Fruit fly (Drosophila melanogaster) whole organism, embryonic: ENCODE data around the gene CG17803.
A peak's percentile ranks its signal among the peaks of the same experiment; 100 is the strongest.

Source experiments
- Aef1 ChIP-seq: fragments of 200-800 bp; sonication (Bioruptor generic); IDR thresholded peaks from 3 replicates; pipeline ENCODE4 v1.3.6; 2022; ENCODE audit warnings: missing biosample characterization, missing genetic modification characterization
- Asciz ChIP-seq: fragments of 200-800 bp; sonication (Bioruptor generic); optimal IDR thresholded peaks from 2 replicates; lab custom pipeline; 2017; ENCODE audit warnings: missing biosample characterization, mild to moderate bottlenecking, missing genetic modification characterization, missing genetic modification reagents
- CG1024 ChIP-seq: fragments of 200-800 bp; sonication (Bioruptor generic); IDR thresholded peaks from 2 replicates; pipeline ENCODE4 v1.3.6; 2022; ENCODE audit warnings: missing biosample characterization, missing genetic modification characterization
- CG11695 ChIP-seq: fragments of 200-800 bp; sonication (Bioruptor generic); IDR thresholded peaks from 3 replicates; pipeline ENCODE4 v1.3.6; 2022; ENCODE audit warnings: missing biosample characterization, missing genetic modification characterization
- CG13894 ChIP-seq: fragments of 200-800 bp; sonication (Bioruptor generic); optimal IDR thresholded peaks from 3 replicates; lab custom pipeline; 2018; ENCODE audit warnings: missing biosample characterization, mild to moderate bottlenecking, missing genetic modification characterization, moderate library complexity
- CG15073 ChIP-seq: fragments of 200-800 bp; sonication (Bioruptor generic); optimal IDR thresholded peaks from 2 replicates; lab custom pipeline; 2016; ENCODE audit warnings: missing biosample characterization, missing genetic modification characterization
- CG15269 ChIP-seq: fragments of 200-800 bp; sonication (Bioruptor generic); optimal IDR thresholded peaks from 2 replicates; lab custom pipeline; 2018; ENCODE audit warnings: missing biosample characterization, mild to moderate bottlenecking, missing genetic modification characterization, moderate library complexity
- CG1602 ChIP-seq: fragments of 200-800 bp; sonication (Bioruptor generic); optimal IDR thresholded peaks from 3 replicates; lab custom pipeline; 2016; ENCODE audit warnings: missing biosample characterization, missing genetic modification characterization
- CG17612 ChIP-seq: fragments of 200-800 bp; sonication (Bioruptor generic); IDR thresholded peaks from 2 replicates; pipeline ENCODE4 v1.3.6; 2022; ENCODE audit warnings: missing biosample characterization, missing genetic modification characterization
- CG2199 ChIP-seq: fragments of 200-800 bp; sonication (Bioruptor generic); IDR thresholded peaks from 3 replicates; pipeline ENCODE4 v1.3.6; 2022; ENCODE audit warnings: missing biosample characterization, missing genetic modification characterization
- CG3726 ChIP-seq: fragments of 200-800 bp; sonication (Bioruptor generic); IDR thresholded peaks from 3 replicates; pipeline ENCODE4, ENCODE4 v1.3.6; 2022; ENCODE audit warnings: missing biosample characterization, missing genetic modification characterization
- CG4707 ChIP-seq: fragments of 200-800 bp; sonication (Bioruptor generic); optimal IDR thresholded peaks from 2 replicates; lab custom pipeline; 2018; ENCODE audit warnings: missing biosample characterization, mild to moderate bottlenecking, missing genetic modification characterization, moderate library complexity
- CG7357 ChIP-seq: fragments of 200-800 bp; sonication (Bioruptor generic); IDR thresholded peaks from 3 replicates; pipeline ENCODE4 v1.3.6; 2022; ENCODE audit warnings: missing biosample characterization, missing genetic modification characterization
- CG7372 ChIP-seq: fragments of 200-800 bp; sonication (Bioruptor generic); IDR thresholded peaks from 2 replicates; pipeline ENCODE4 v1.3.6; 2022; ENCODE audit warnings: missing biosample characterization, missing genetic modification characterization
- CG7963 ChIP-seq: fragments of 200-800 bp; sonication (Bioruptor generic); IDR thresholded peaks from 3 replicates; pipeline ENCODE4 v1.3.6; 2022; ENCODE audit warnings: missing biosample characterization, missing genetic modification characterization; ENCODE audit not compliant: partially characterized antibody
- CG7987 ChIP-seq: fragments of 200-800 bp; sonication (Bioruptor generic); optimal IDR thresholded peaks from 2 replicates; lab custom pipeline; 2018; ENCODE audit warnings: missing biosample characterization, mild to moderate bottlenecking, missing genetic modification characterization, moderate library complexity
- CG9437 ChIP-seq: fragments of 200-800 bp; sonication (Bioruptor generic); optimal IDR thresholded peaks from 2 replicates; lab custom pipeline; 2018; ENCODE audit warnings: missing biosample characterization, mild to moderate bottlenecking, missing genetic modification characterization
- CHES-1-like ChIP-seq: fragments of 200-800 bp; sonication (Bioruptor generic); optimal IDR thresholded peaks from 2 replicates; lab custom pipeline; 2016; ENCODE audit warnings: missing biosample characterization, missing genetic modification characterization
- Deaf1 ChIP-seq: fragments of 200-800 bp; optimal IDR thresholded peaks from 3 replicates; lab custom pipeline; 2019; ENCODE audit warnings: missing biosample characterization, mild to moderate bottlenecking, missing genetic modification characterization, moderate library complexity
- Eip74EF ChIP-seq, 2 experiments: fragments of 200-800 bp in 1 of 2; fragments of >200 bp in 1 of 2; sonication (Bioruptor generic) in 1 of 2; optimal IDR thresholded peaks; 2 replicates each; lab custom pipeline; 2017 to 2019; ENCODE audit warnings: missing biosample characterization in 2 of 2, missing genetic modification characterization in 2 of 2, mild to moderate bottlenecking in 1 of 2, moderate library complexity in 1 of 2
- Fer3 ChIP-seq: fragments of 200-800 bp; sonication (Bioruptor generic); optimal IDR thresholded peaks from 2 replicates; lab custom pipeline; 2018; ENCODE audit warnings: missing biosample characterization, mild to moderate bottlenecking, missing genetic modification characterization, moderate library complexity
- Gug ChIP-seq: fragments of 200-800 bp; sonication (Bioruptor generic); IDR thresholded peaks from 4 replicates; pipeline ENCODE4 v1.3.6; 2022; ENCODE audit warnings: missing biosample characterization, missing genetic modification characterization
- Hand ChIP-seq: fragments of 200-800 bp; sonication (Bioruptor generic); optimal IDR thresholded peaks from 2 replicates; lab custom pipeline; 2017; ENCODE audit warnings: mild to moderate bottlenecking, missing biosample characterization, missing genetic modification reagents, missing genetic modification characterization
- HmgD ChIP-seq: fragments of 200-800 bp; sonication (Bioruptor generic); optimal IDR thresholded peaks from 3 replicates; lab custom pipeline; 2016; ENCODE audit warnings: missing biosample characterization, missing genetic modification characterization
- Lhr ChIP-seq: fragments of 200-800 bp; sonication (Bioruptor generic); optimal IDR thresholded peaks from 3 replicates; lab custom pipeline; 2017; ENCODE audit warnings: mild to moderate bottlenecking, missing biosample characterization, missing genetic modification reagents, missing genetic modification characterization
- Lim3 ChIP-seq: fragments of 200-800 bp; sonication (Bioruptor generic); IDR thresholded peaks from 2 replicates; pipeline ENCODE4 v1.3.6; 2022; ENCODE audit warnings: missing biosample characterization, missing genetic modification characterization
- Sin3A ChIP-seq: fragments of >200 bp; optimal IDR thresholded peaks from 2 replicates; lab custom pipeline; 2018
- Vsx1 ChIP-seq: fragments of 200-800 bp; sonication (Bioruptor generic); optimal IDR thresholded peaks from 2 replicates; lab custom pipeline; 2017; ENCODE audit warnings: missing biosample characterization, mild to moderate bottlenecking, missing genetic modification characterization, missing genetic modification reagents
- Xrp1 ChIP-seq: fragments of 200-800 bp; sonication (Bioruptor generic); IDR thresholded peaks from 2 replicates; pipeline ENCODE4 v1.3.6; 2022; ENCODE audit warnings: missing biosample characterization, missing genetic modification characterization
- aop ChIP-seq: fragments of 200-800 bp; sonication (Bioruptor generic); IDR thresholded peaks from 2 replicates; pipeline ENCODE4 v1.3.6; 2022; ENCODE audit warnings: missing biosample characterization, missing genetic modification characterization
- ap ChIP-seq: fragments of 200-800 bp; sonication (Bioruptor generic); IDR thresholded peaks from 2 replicates; pipeline ENCODE4 v1.3.6; 2022; ENCODE audit warnings: missing biosample characterization, missing genetic modification characterization
- caup ChIP-seq: fragments of 200-800 bp; sonication (Bioruptor generic); optimal IDR thresholded peaks from 3 replicates; lab custom pipeline; 2017; ENCODE audit warnings: missing biosample characterization, mild to moderate bottlenecking, missing genetic modification characterization, moderate library complexity; ENCODE audit not compliant: severe bottlenecking
- chif ChIP-seq, 2 experiments: fragments of 200-800 bp; sonication (Bioruptor generic); optimal IDR thresholded peaks; 3 replicates each; lab custom pipeline; 2016; ENCODE audit warnings: missing biosample characterization in 2 of 2, missing genetic modification characterization in 2 of 2
- chinmo ChIP-seq: fragments of 200-800 bp; sonication (Bioruptor generic); IDR thresholded peaks from 4 replicates; pipeline ENCODE4 v1.3.6; 2022; ENCODE audit warnings: missing biosample characterization, missing genetic modification characterization; ENCODE audit not compliant: partially characterized antibody
- dan ChIP-seq: fragments of 200-800 bp; sonication (Bioruptor generic); IDR thresholded peaks from 2 replicates; pipeline ENCODE4 v1.3.6; 2022; ENCODE audit warnings: missing biosample characterization, missing genetic modification characterization
- dimm ChIP-seq: fragments of 200-800 bp; sonication (Bioruptor generic); IDR thresholded peaks from 2 replicates; pipeline ENCODE4 v1.3.6; 2022; ENCODE audit warnings: missing biosample characterization, missing genetic modification characterization
- dmrt99B ChIP-seq: fragments of 200-800 bp; sonication (Bioruptor generic); optimal IDR thresholded peaks from 2 replicates; lab custom pipeline; 2018; ENCODE audit warnings: missing biosample characterization, mild to moderate bottlenecking, missing genetic modification characterization, moderate library complexity
- en ChIP-seq: fragments of 200-800 bp; sonication (Bioruptor generic); optimal IDR thresholded peaks from 2 replicates; lab custom pipeline; 2016; ENCODE audit warnings: missing biosample characterization, missing genetic modification characterization
- grau ChIP-seq: fragments of 200-800 bp; optimal IDR thresholded peaks from 3 replicates; lab custom pipeline; 2019; ENCODE audit warnings: missing biosample characterization, mild to moderate bottlenecking, missing genetic modification characterization, moderate library complexity
- jumu ChIP-seq: fragments of 200-800 bp; sonication (Bioruptor generic); optimal IDR thresholded peaks from 3 replicates; lab custom pipeline; 2016; ENCODE audit warnings: missing biosample characterization, missing genetic modification characterization
- otp ChIP-seq: fragments of 200-800 bp; sonication (Bioruptor generic); IDR thresholded peaks from 3 replicates; pipeline ENCODE4, ENCODE4 v1.3.6; 2022; ENCODE audit warnings: missing biosample characterization, missing genetic modification characterization
- p53 ChIP-seq: fragments of 200-800 bp; sonication (Bioruptor generic); optimal IDR thresholded peaks from 2 replicates; lab custom pipeline; 2016; ENCODE audit warnings: missing biosample characterization, missing genetic modification characterization
- psq ChIP-seq: fragments of 200-800 bp; sonication (Bioruptor generic); optimal IDR thresholded peaks from 2 replicates; lab custom pipeline; 2017; ENCODE audit warnings: missing biosample characterization, missing genetic modification characterization
- rib ChIP-seq: fragments of 200-800 bp; sonication (Bioruptor generic); IDR thresholded peaks from 2 replicates; pipeline ENCODE4 v1.3.6; 2022; ENCODE audit warnings: missing biosample characterization, missing genetic modification characterization
- row ChIP-seq: fragments of 200-800 bp; sonication (Bioruptor generic); IDR thresholded peaks from 3 replicates; pipeline ENCODE4 v1.3.6; 2022; ENCODE audit warnings: missing biosample characterization, missing genetic modification characterization
- salm ChIP-seq: fragments of 200-800 bp; sonication (Bioruptor generic); optimal IDR thresholded peaks from 2 replicates; lab custom pipeline; 2018; ENCODE audit warnings: missing biosample characterization, mild to moderate bottlenecking, missing genetic modification characterization
- scrt ChIP-seq: fragments of 200-800 bp; sonication (Bioruptor generic); optimal IDR thresholded peaks from 2 replicates; lab custom pipeline; 2018; ENCODE audit warnings: missing biosample characterization, mild to moderate bottlenecking, missing genetic modification characterization, moderate library complexity
- sob ChIP-seq: fragments of 200-800 bp; sonication (Bioruptor generic); IDR thresholded peaks from 2 replicates; pipeline ENCODE4 v1.3.6; 2022; ENCODE audit warnings: missing biosample characterization, missing genetic modification characterization
- sqz ChIP-seq: fragments of 200-800 bp; sonication (Bioruptor generic); optimal IDR thresholded peaks from 3 replicates; lab custom pipeline; 2018; ENCODE audit warnings: missing biosample characterization, mild to moderate bottlenecking, missing genetic modification characterization
- tgo ChIP-seq: fragments of 200-800 bp; sonication (Bioruptor generic); IDR thresholded peaks from 3 replicates; pipeline ENCODE4 v1.3.6; 2022; ENCODE audit warnings: missing biosample characterization, missing genetic modification characterization
- twi ChIP-seq: fragments of 200-800 bp; optimal IDR thresholded peaks from 2 replicates; lab custom pipeline; 2019; ENCODE audit warnings: missing biosample characterization, mild to moderate bottlenecking, missing genetic modification characterization, moderate library complexity
- vvl ChIP-seq: fragments of 200-800 bp; sonication (Bioruptor generic); IDR thresholded peaks from 2 replicates; pipeline ENCODE4 v1.3.6; 2022; ENCODE audit warnings: missing biosample characterization, missing genetic modification characterization
- wdn ChIP-seq: fragments of 200-800 bp; sonication (Bioruptor generic); IDR thresholded peaks from 2 replicates; pipeline ENCODE4 v1.3.6; 2022; ENCODE audit warnings: missing biosample characterization, missing genetic modification characterization

The CG17803 gene

dm6 chr3R:17828653-17829052 is 27.3 kb upstream of the CG17803 start (continued):
- TF ChIP-seq CG7372 (no peak), CG1024 (GFP tag; lab: Robert Waterston, UW) (no peak), sob (GFP tag; lab: Robert Waterston, UW) (no peak), CG1602 (no peak), CG7357 (GFP tag; lab: Robert Waterston, UW) (no peak), sqz (GFP tag; lab: Kevin White, UChicago) (peak; percentile 41), CG7963 (no peak), CHES-1-like (GFP tag; lab: Kevin White, UChicago) (no peak), Sin3A (lab: Kevin White, UChicago) (no peak), salm (tag; lab: Kevin White, UChicago) (peak; percentile 48), Vsx1 (GFP tag; lab: Kevin White, UChicago) (peak; percentile 62), aop (GFP tag; lab: Robert Waterston, UW) (no peak), dmrt99B (tag; lab: Kevin White, UChicago) (peak; percentile 35), HmgD (GFP tag; lab: Kevin White, UChicago) (no peak), Hand (GFP tag; lab: Kevin White, UChicago) (no peak), CG11695 (GFP tag; lab: Robert Waterston, UW) (no peak), dan (no peak), chinmo (GFP tag; lab: Robert Waterston, UW) (no peak), ap (GFP tag; lab: Robert Waterston, UW) (no peak), vvl (GFP tag; lab: Robert Waterston, UW) (no peak), Aef1 (GFP tag; lab: Robert Waterston, UW) (no peak), CG9437 (GFP tag; lab: Kevin White, UChicago) (no peak), CG17612 (GFP tag; lab: Robert Waterston, UW) (no peak), Lim3 (GFP tag; lab: Robert Waterston, UW) (no peak), twi (tag; lab: Kevin White, UChicago) (peak; percentile 7), CG2199 (GFP tag; lab: Robert Waterston, UW) (no peak), chif (GFP tag; optimal IDR thresholded peaks at IDR 0.05; lab: Kevin White, UChicago) (no peak), grau (tag; lab: Kevin White, UChicago) (no peak), Gug (no peak), CG3726 (GFP tag; lab: Robert Waterston, UW) (no peak), Eip74EF (GFP tag; optimal IDR thresholded peaks at IDR 0.05; lab: Kevin White, UChicago) (peak in 1 of 2 experiments; percentile 64), dimm (GFP tag; lab: Robert Waterston, UW) (no peak), Lhr (GFP tag; lab: Kevin White, UChicago) (peak; percentile 11), Asciz (GFP tag; lab: Kevin White, UChicago) (peak; percentile 62), Fer3 (tag; lab: Kevin White, UChicago) (no peak), row (no peak), p53 (GFP tag; lab: Kevin White, UChicago) (no peak), CG4707 (GFP tag; lab: Kevin White, UChicago) (peak; percentile 50), Deaf1 (tag; lab: Kevin White, UChicago) (no peak), jumu (GFP tag; lab: Kevin White, UChicago) (no peak), Xrp1 (GFP tag; lab: Robert Waterston, UW) (peak; percentile 50), otp (GFP tag; lab: Robert Waterston, UW) (0 out of 3 replicates have a peak, but pooled peaks have one; percentile 5), psq (GFP tag; lab: Kevin White, UChicago) (no peak), rib (no peak), CG7987 (GFP tag; lab: Kevin White, UChicago) (peak; percentile 17), caup (GFP tag; lab: Kevin White, UChicago) (peak; percentile 4), scrt (GFP tag; lab: Kevin White, UChicago) (no peak), CG15073 (GFP tag; lab: Kevin White, UChicago) (no peak), en (GFP tag; lab: Kevin White, UChicago) (no peak), tgo (GFP tag; lab: Robert Waterston, UW) (no peak), wdn (GFP tag; lab: Robert Waterston, UW) (no peak), CG13894 (tag; lab: Kevin White, UChicago) (no peak), CG15269 (tag; lab: Kevin White, UChicago) (no peak)
